Fruit fly (Drosophila melanogaster) whole organism, embryonic: ENCODE results near the gene CG17230.

Experiments
- Blimp-1 ChIP-seq: fragments of 200-800 bp; sonication (Bioruptor generic); optimal IDR thresholded peaks from 3 replicates; lab custom pipeline; 2018; ENCODE audit warnings: missing biosample characterization, missing genetic modification characterization, mild to moderate bottlenecking, moderate library complexity, missing genetic modification reagents
- CG10959 ChIP-seq: fragments of 200-800 bp; sonication (Bioruptor generic); IDR thresholded peaks from 2 replicates; pipeline ENCODE4 v1.3.6; 2022; ENCODE audit warnings: missing biosample characterization, missing genetic modification characterization
- CG11398 ChIP-seq: fragments of 200-800 bp; sonication (Bioruptor generic); optimal IDR thresholded peaks from 2 replicates; lab custom pipeline; 2016; ENCODE audit warnings: missing biosample characterization, missing genetic modification characterization
- CG11504 ChIP-seq: fragments of 200-800 bp; sonication (Bioruptor generic); optimal IDR thresholded peaks from 3 replicates; lab custom pipeline; 2019; ENCODE audit warnings: missing biosample characterization, mild to moderate bottlenecking, missing genetic modification characterization, moderate library complexity
- CG11723 ChIP-seq: fragments of 200-800 bp; sonication (Bioruptor generic); optimal IDR thresholded peaks from 2 replicates; lab custom pipeline; 2017; ENCODE audit warnings: missing biosample characterization, mild to moderate bottlenecking, missing genetic modification characterization
- CG14050 ChIP-seq: fragments of 200-800 bp; sonication (Bioruptor generic); IDR thresholded peaks from 3 replicates; pipeline ENCODE4 v1.3.6; 2022; ENCODE audit warnings: missing biosample characterization, missing genetic modification characterization
- CG1647 ChIP-seq: fragments of 200-800 bp; sonication (Bioruptor generic); optimal IDR thresholded peaks from 3 replicates; lab custom pipeline; 2016; ENCODE audit warnings: missing biosample characterization, missing genetic modification characterization
- CG17568 ChIP-seq: fragments of 200-800 bp; sonication (Bioruptor generic); optimal IDR thresholded peaks from 2 replicates; lab custom pipeline; 2018; ENCODE audit warnings: missing biosample characterization, mild to moderate bottlenecking, missing genetic modification characterization, moderate library complexity
- CG30431 ChIP-seq: fragments of 200-800 bp; sonication (Bioruptor generic); optimal IDR thresholded peaks from 2 replicates; lab custom pipeline; 2017; ENCODE audit warnings: missing biosample characterization, missing genetic modification characterization
- CG3065 ChIP-seq: fragments of 200-800 bp; sonication (Bioruptor generic); optimal IDR thresholded peaks from 2 replicates; lab custom pipeline; 2016; ENCODE audit warnings: missing biosample characterization, missing genetic modification characterization
- CG31365 ChIP-seq: fragments of 200-800 bp; sonication (Bioruptor generic); optimal IDR thresholded peaks from 2 replicates; lab custom pipeline; 2018; ENCODE audit warnings: missing biosample characterization, mild to moderate bottlenecking, missing genetic modification characterization
- CG34224 ChIP-seq: fragments of 200-800 bp; sonication (Bioruptor generic); IDR thresholded peaks from 3 replicates; pipeline ENCODE4 v1.3.6; 2022; ENCODE audit warnings: missing biosample characterization, missing genetic modification characterization; ENCODE audit not compliant: partially characterized antibody
- CG5245 ChIP-seq: fragments of 200-800 bp; sonication (Bioruptor generic); optimal IDR thresholded peaks from 3 replicates; lab custom pipeline; 2016; ENCODE audit warnings: missing biosample characterization, missing genetic modification characterization
- CG6254 ChIP-seq: fragments of 200-800 bp; sonication (Bioruptor generic); optimal IDR thresholded peaks from 3 replicates; lab custom pipeline; 2017; ENCODE audit warnings: mild to moderate bottlenecking, missing biosample characterization, missing genetic modification reagents, missing genetic modification characterization
- CG7786 ChIP-seq: fragments of 200-800 bp; sonication (Bioruptor generic); optimal IDR thresholded peaks from 2 replicates; lab custom pipeline; 2016; ENCODE audit warnings: missing biosample characterization, missing genetic modification characterization
- CG7928 ChIP-seq: fragments of 200-800 bp; sonication (Bioruptor generic); optimal IDR thresholded peaks from 2 replicates; lab custom pipeline; 2017; ENCODE audit warnings: missing biosample characterization, mild to moderate bottlenecking, missing genetic modification characterization
- CG8944 ChIP-seq: fragments of 200-800 bp; sonication (Bioruptor generic); optimal IDR thresholded peaks from 3 replicates; lab custom pipeline; 2016; ENCODE audit warnings: missing biosample characterization, missing genetic modification characterization
- Chrac-16 ChIP-seq: fragments of 200-800 bp; sonication (Bioruptor generic); optimal IDR thresholded peaks from 3 replicates; lab custom pipeline; 2016; ENCODE audit warnings: missing biosample characterization, missing genetic modification characterization
- Dbx ChIP-seq: fragments of 200-800 bp; sonication (Bioruptor generic); IDR thresholded peaks from 3 replicates; pipeline ENCODE4 v1.3.6; 2022; ENCODE audit warnings: missing biosample characterization, missing genetic modification characterization
- H2.0 ChIP-seq: fragments of 200-800 bp; sonication (Bioruptor generic); IDR thresholded peaks from 2 replicates; pipeline ENCODE4 v1.3.6; 2022; ENCODE audit warnings: missing biosample characterization, missing genetic modification characterization
- HLH4C ChIP-seq: fragments of 200-800 bp; sonication (Bioruptor generic); IDR thresholded peaks from 3 replicates; pipeline ENCODE4 v1.3.6; 2022; ENCODE audit warnings: missing biosample characterization, missing genetic modification characterization; ENCODE audit not compliant: partially characterized antibody
- Hr39 ChIP-seq: fragments of >200 bp; optimal IDR thresholded peaks from 2 replicates; lab custom pipeline; 2017
- Hr78 ChIP-seq, 2 experiments: fragments of 200-800 bp in 1 of 2; fragments of >200 bp in 1 of 2; sonication (Bioruptor generic) in 1 of 2; optimal IDR thresholded peaks; 2 replicates each; lab custom pipeline; 2017 to 2019; ENCODE audit warnings: missing biosample characterization in 2 of 2, missing genetic modification characterization in 2 of 2, mild to moderate bottlenecking in 1 of 2, moderate library complexity in 1 of 2
- Mrtf ChIP-seq: fragments of 200-800 bp; sonication (Bioruptor generic); IDR thresholded peaks from 3 replicates; pipeline ENCODE4 v1.3.6; 2022; ENCODE audit warnings: missing biosample characterization, missing genetic modification characterization
- NFAT ChIP-seq: fragments of 200-800 bp; sonication (Bioruptor generic); IDR thresholded peaks from 2 replicates; pipeline ENCODE4 v1.3.6; 2022; ENCODE audit warnings: missing biosample characterization, missing genetic modification characterization
- Nf-YB ChIP-seq: fragments of 200-800 bp; sonication (Bioruptor generic); optimal IDR thresholded peaks from 3 replicates; lab custom pipeline; 2019; ENCODE audit warnings: missing biosample characterization, mild to moderate bottlenecking, missing genetic modification characterization, moderate library complexity
- Side ChIP-seq: fragments of 200-800 bp; sonication (Bioruptor generic); optimal IDR thresholded peaks from 2 replicates; lab custom pipeline; 2016; ENCODE audit warnings: missing biosample characterization, missing genetic modification characterization
- Sox102F ChIP-seq: fragments of 200-800 bp; sonication (Bioruptor generic); optimal IDR thresholded peaks from 2 replicates; lab custom pipeline; 2018; ENCODE audit warnings: missing biosample characterization, mild to moderate bottlenecking, missing genetic modification characterization, moderate library complexity
- Trl ChIP-seq, 3 experiments: fragments of >200 bp in 2 of 3; fragments of 200-800 bp in 1 of 3; sonication (Bioruptor generic) in 1 of 3; optimal IDR thresholded peaks; 2 replicates in 1 of 3; 3 replicates in 2 of 3; lab custom pipeline; 2016 to 2017; ENCODE audit warnings: missing biosample characterization in 1 of 3, missing genetic modification characterization in 1 of 3
- abd-A ChIP-seq: fragments of 200-800 bp; sonication (Bioruptor generic); optimal IDR thresholded peaks from 3 replicates; lab custom pipeline; 2019; ENCODE audit warnings: missing biosample characterization, mild to moderate bottlenecking, missing genetic modification characterization, moderate library complexity
- ash1 ChIP-seq: fragments of 200-800 bp; sonication (Bioruptor generic); optimal IDR thresholded peaks from 2 replicates; lab custom pipeline; 2018; ENCODE audit warnings: missing biosample characterization, mild to moderate bottlenecking, missing genetic modification characterization
- az2 ChIP-seq: fragments of 200-800 bp; sonication (Bioruptor generic); optimal IDR thresholded peaks from 3 replicates; lab custom pipeline; 2016; ENCODE audit warnings: missing biosample characterization, missing genetic modification characterization
- chinmo ChIP-seq: fragments of 200-800 bp; sonication (Bioruptor generic); IDR thresholded peaks from 4 replicates; pipeline ENCODE4 v1.3.6; 2022; ENCODE audit warnings: missing biosample characterization, missing genetic modification characterization; ENCODE audit not compliant: partially characterized antibody
- dmrt99B ChIP-seq: fragments of 200-800 bp; sonication (Bioruptor generic); optimal IDR thresholded peaks from 2 replicates; lab custom pipeline; 2018; ENCODE audit warnings: missing biosample characterization, mild to moderate bottlenecking, missing genetic modification characterization, moderate library complexity
- fd102C ChIP-seq: fragments of 200-800 bp; sonication (Bioruptor generic); optimal IDR thresholded peaks from 2 replicates; lab custom pipeline; 2018; ENCODE audit warnings: missing biosample characterization, mild to moderate bottlenecking, missing genetic modification characterization, moderate library complexity
- fu2 ChIP-seq: fragments of 200-800 bp; sonication (Bioruptor generic); optimal IDR thresholded peaks from 2 replicates; lab custom pipeline; 2016; ENCODE audit warnings: missing biosample characterization, missing genetic modification characterization
- gro ChIP-seq: fragments of 200-800 bp; sonication (Bioruptor generic); optimal IDR thresholded peaks from 2 replicates; lab custom pipeline; 2016; ENCODE audit warnings: missing biosample characterization, missing genetic modification characterization
- lov ChIP-seq, 2 experiments: fragments of 200-800 bp in 1 of 2; fragments of >200 bp in 1 of 2; sonication (Bioruptor generic) in 1 of 2; IDR thresholded peaks in 1 of 2; optimal IDR thresholded peaks in 1 of 2; 2 replicates in 1 of 2; 3 replicates in 1 of 2; pipeline versions ENCODE4 v1.3.6 to Lab custom; 2017 to 2022; ENCODE audit warnings: missing biosample characterization in 1 of 2, missing genetic modification characterization in 1 of 2
- org-1 ChIP-seq: fragments of 200-800 bp; sonication (Bioruptor generic); optimal IDR thresholded peaks from 2 replicates; lab custom pipeline; 2017; ENCODE audit warnings: missing biosample characterization, missing genetic modification characterization
- otp ChIP-seq: fragments of 200-800 bp; sonication (Bioruptor generic); IDR thresholded peaks from 3 replicates; pipeline ENCODE4, ENCODE4 v1.3.6; 2022; ENCODE audit warnings: missing biosample characterization, missing genetic modification characterization
- prd ChIP-seq, 3 experiments: fragments of >200 bp in 2 of 3; fragments of 200-800 bp in 1 of 3; sonication (Bioruptor generic) in 1 of 3; optimal IDR thresholded peaks in 2 of 3; IDR thresholded peaks in 1 of 3; 2 replicates in 2 of 3; 3 replicates in 1 of 3; pipeline versions ENCODE4 v1.3.6 to Lab custom; 2017 to 2022; ENCODE audit warnings: missing biosample characterization in 1 of 3, missing genetic modification characterization in 1 of 3
- rib ChIP-seq: fragments of 200-800 bp; sonication (Bioruptor generic); IDR thresholded peaks from 2 replicates; pipeline ENCODE4 v1.3.6; 2022; ENCODE audit warnings: missing biosample characterization, missing genetic modification characterization
- run ChIP-seq: fragments of 200-800 bp; sonication (Bioruptor generic); optimal IDR thresholded peaks from 3 replicates; lab custom pipeline; 2018; ENCODE audit warnings: missing biosample characterization, mild to moderate bottlenecking, missing genetic modification characterization
- sim ChIP-seq: fragments of 200-800 bp; sonication (Bioruptor generic); IDR thresholded peaks from 2 replicates; pipeline ENCODE4 v1.3.6; 2022; ENCODE audit warnings: missing biosample characterization, missing genetic modification characterization
- sisA ChIP-seq: fragments of 200-800 bp; sonication (Bioruptor generic); IDR thresholded peaks from 2 replicates; pipeline ENCODE4 v1.3.6; 2022; ENCODE audit warnings: missing biosample characterization, missing genetic modification characterization
- sna ChIP-seq: fragments of 200-800 bp; sonication (Bioruptor generic); IDR thresholded peaks from 2 replicates; pipeline ENCODE4 v1.3.6; 2022; ENCODE audit warnings: missing biosample characterization, missing genetic modification characterization; ENCODE audit not compliant: partially characterized antibody
- tio ChIP-seq: fragments of 200-800 bp; sonication (Bioruptor generic); optimal IDR thresholded peaks from 2 replicates; lab custom pipeline; 2017; ENCODE audit warnings: missing biosample characterization, missing genetic modification characterization, inconsistent platforms
- tx ChIP-seq: fragments of 200-800 bp; sonication (Bioruptor generic); optimal IDR thresholded peaks from 2 replicates; lab custom pipeline; 2016; ENCODE audit warnings: missing biosample characterization, missing genetic modification characterization
- unc-4 ChIP-seq: fragments of 200-800 bp; sonication (Bioruptor generic); IDR thresholded peaks from 2 replicates; pipeline ENCODE4 v1.3.6; 2022; ENCODE audit warnings: missing biosample characterization, missing genetic modification characterization; ENCODE audit not compliant: partially characterized antibody

Gene CG17230

DNA sequence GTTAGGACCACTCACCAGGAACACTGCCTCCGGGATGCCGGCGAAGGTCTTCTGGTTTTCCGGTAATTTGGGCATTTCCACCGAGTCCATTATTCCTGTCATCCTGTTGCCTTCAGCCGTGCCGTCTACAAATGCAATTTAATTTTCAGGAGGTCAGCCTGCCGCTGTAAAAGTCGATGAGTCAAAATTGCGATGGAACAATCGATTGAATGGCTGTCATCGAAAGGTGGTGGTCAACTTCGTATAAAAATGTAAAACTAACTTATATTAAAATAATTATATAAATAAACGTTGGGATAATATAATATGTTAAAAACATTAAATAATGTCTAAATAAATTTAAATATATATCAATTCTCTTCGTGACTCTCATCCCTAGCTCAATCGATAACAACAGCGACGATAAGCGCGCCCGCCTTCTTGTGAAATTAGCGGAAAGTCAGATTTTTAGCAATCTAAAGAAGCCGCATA is 27.9 kb upstream of the CG17230 start, which contains the start of the genes mgr and Irbp (continued):
- TF ChIP-seq abd-A (no peak), tx (GFP tag; lab: Kevin White, UChicago) (peak; percentile 4), dmrt99B (tag; lab: Kevin White, UChicago) (no peak), NFAT (GFP tag; lab: Robert Waterston, UW) (peak; percentile 90), org-1 (GFP tag; lab: Kevin White, UChicago) (peak; percentile 63), CG8944 (GFP tag; lab: Kevin White, UChicago) (no peak), CG31365 (tag; lab: Kevin White, UChicago) (no peak), Blimp-1 (GFP tag; lab: Kevin White, UChicago) (peak; percentile 91), lov (optimal IDR thresholded peaks at IDR 0.05; lab: Kevin White, UChicago) (no peak), lov (GFP tag; IDR thresholded peaks at IDR 0.05; lab: Robert Waterston, UW) (peak; percentile 64; the same call in 1 of the 3 replicates), CG30431 (GFP tag; lab: Kevin White, UChicago) (peak; percentile 79), CG14050 (GFP tag; lab: Robert Waterston, UW) (peak; percentile 90), Nf-YB (GFP tag; lab: Kevin White, UChicago) (peak; percentile 73), Sox102F (GFP tag; lab: Kevin White, UChicago) (peak; percentile 94), Mrtf (GFP tag; lab: Robert Waterston, UW) (no peak; the same call in 2 of the 3 replicates), sisA (GFP tag; lab: Robert Waterston, UW) (peak; percentile 91), unc-4 (GFP tag; lab: Robert Waterston, UW) (peak; percentile 83), gro (GFP tag; lab: Kevin White, UChicago) (no peak), rib (GFP tag; lab: Robert Waterston, UW) (peak; percentile 94), CG7786 (peak; percentile 8), run (tag; lab: Kevin White, UChicago) (peak; percentile 78), Hr78 (GFP tag; optimal IDR thresholded peaks at IDR 0.05; lab: Kevin White, UChicago) (no peak), Chrac-16 (peak; percentile 88), Dbx (GFP tag; lab: Robert Waterston, UW) (peak; percentile 96), prd (optimal IDR thresholded peaks at IDR 0.05; lab: Kevin White, UChicago) (no peak), prd (GFP tag; IDR thresholded peaks at IDR 0.05; lab: Robert Waterston, UW) (peak; percentile 97), chinmo (GFP tag; lab: Robert Waterston, UW) (no peak), Hr39 (lab: Kevin White, UChicago) (no peak), tio (GFP tag; lab: Kevin White, UChicago) (no peak), CG11723 (GFP tag; lab: Kevin White, UChicago) (peak; percentile 85), CG1647 (GFP tag; lab: Kevin White, UChicago) (peak; percentile 42), sim (GFP tag; lab: Robert Waterston, UW) (peak; percentile 88), CG6254 (GFP tag; lab: Kevin White, UChicago) (peak; percentile 83), CG7928 (GFP tag; lab: Kevin White, UChicago) (peak; percentile 71), az2 (GFP tag; lab: Kevin White, UChicago) (peak; percentile 90), otp (peak; percentile 86), CG17568 (GFP tag; lab: Kevin White, UChicago) (no peak), CG11504 (tag; lab: Kevin White, UChicago) (peak; percentile 91), fu2 (GFP tag; lab: Kevin White, UChicago) (peak; percentile 50), H2.0 (GFP tag; lab: Robert Waterston, UW) (peak; percentile 92), fd102C (peak; percentile 84), CG11398 (GFP tag; lab: Kevin White, UChicago) (no peak), Trl (optimal IDR thresholded peaks at IDR 0.05; lab: Kevin White, UChicago) (no peak), Trl (GFP tag; optimal IDR thresholded peaks at IDR 0.05; lab: Kevin White, UChicago) (peak; percentile 31), CG3065 (GFP tag; lab: Kevin White, UChicago) (peak; percentile 83), sna (GFP tag; lab: Robert Waterston, UW) (peak; percentile 88), ash1 (GFP tag; lab: Kevin White, UChicago) (peak; percentile 36), Side (GFP tag; lab: Kevin White, UChicago) (no peak), CG10959 (peak; percentile 90), CG5245 (peak; percentile 76), HLH4C (peak; percentile 84), CG34224 (GFP tag; lab: Robert Waterston, UW) (peak; percentile 91)
